Fruit fly (Drosophila melanogaster) whole organism, embryonic: Measurements from ENCODE around the gene CG10317.
A peak's percentile ranks its signal among the peaks of the same experiment; 100 is the strongest.

ENCODE experiments used
- Antp ChIP-seq: fragments of 200-800 bp; sonication (Bioruptor generic); optimal IDR thresholded peaks from 3 replicates; lab custom pipeline; 2016; ENCODE audit warnings: missing biosample characterization, missing genetic modification characterization
- Atf6 ChIP-seq: fragments of 200-800 bp; sonication (Bioruptor generic); IDR thresholded peaks from 2 replicates; pipeline ENCODE4 v1.3.6; 2022; ENCODE audit warnings: missing biosample characterization, missing genetic modification characterization
- BtbVII ChIP-seq: fragments of 200-800 bp; sonication (Bioruptor generic); optimal IDR thresholded peaks from 3 replicates; lab custom pipeline; 2017; ENCODE audit warnings: missing biosample characterization, mild to moderate bottlenecking, missing genetic modification characterization
- C15 ChIP-seq: fragments of 200-800 bp; sonication (Bioruptor generic); IDR thresholded peaks from 3 replicates; pipeline ENCODE4 v1.3.6; 2022; ENCODE audit warnings: missing biosample characterization, missing genetic modification characterization
- CG10267 ChIP-seq: fragments of 200-800 bp; sonication (Bioruptor generic); optimal IDR thresholded peaks from 2 replicates; lab custom pipeline; 2018; ENCODE audit warnings: missing biosample characterization, mild to moderate bottlenecking, missing genetic modification characterization, moderate library complexity
- CG10543 ChIP-seq: fragments of 200-800 bp; sonication (Bioruptor generic); optimal IDR thresholded peaks from 3 replicates; lab custom pipeline; 2017; ENCODE audit warnings: missing biosample characterization, mild to moderate bottlenecking, missing genetic modification characterization, moderate library complexity
- CG11723 ChIP-seq: fragments of 200-800 bp; sonication (Bioruptor generic); optimal IDR thresholded peaks from 2 replicates; lab custom pipeline; 2017; ENCODE audit warnings: missing biosample characterization, mild to moderate bottlenecking, missing genetic modification characterization
- CG12769 ChIP-seq: fragments of 200-800 bp; sonication (Bioruptor generic); optimal IDR thresholded peaks from 2 replicates; lab custom pipeline; 2019; ENCODE audit warnings: missing biosample characterization, mild to moderate bottlenecking, missing genetic modification characterization, moderate library complexity
- CG14014 ChIP-seq: fragments of 200-800 bp; sonication (Bioruptor generic); IDR thresholded peaks from 2 replicates; pipeline ENCODE4 v1.3.6; 2022; ENCODE audit warnings: missing biosample characterization, missing genetic modification characterization
- CG15269 ChIP-seq: fragments of 200-800 bp; sonication (Bioruptor generic); optimal IDR thresholded peaks from 2 replicates; lab custom pipeline; 2018; ENCODE audit warnings: missing biosample characterization, mild to moderate bottlenecking, missing genetic modification characterization, moderate library complexity
- CG16815 ChIP-seq: fragments of 200-800 bp; sonication (Bioruptor generic); optimal IDR thresholded peaks from 3 replicates; lab custom pipeline; 2017; ENCODE audit warnings: missing biosample characterization, mild to moderate bottlenecking, missing genetic modification characterization
- CG17361 ChIP-seq: fragments of 200-800 bp; sonication (Bioruptor generic); IDR thresholded peaks from 3 replicates; pipeline ENCODE4 v1.3.6; 2022; ENCODE audit warnings: missing biosample characterization, missing genetic modification characterization
- CG17829 ChIP-seq: fragments of 200-800 bp; optimal IDR thresholded peaks from 2 replicates; lab custom pipeline; 2019; ENCODE audit warnings: missing biosample characterization, mild to moderate bottlenecking, missing genetic modification characterization, moderate library complexity
- CG3163 ChIP-seq: fragments of 200-800 bp; sonication (Bioruptor generic); optimal IDR thresholded peaks from 3 replicates; lab custom pipeline; 2016; ENCODE audit warnings: missing biosample characterization, missing genetic modification characterization
- CG3847 ChIP-seq: fragments of 200-800 bp; sonication (Bioruptor generic); IDR thresholded peaks from 2 replicates; pipeline ENCODE4 v1.3.6; 2022; ENCODE audit warnings: missing biosample characterization, missing genetic modification characterization
- CG4404 ChIP-seq: fragments of 200-800 bp; sonication (Bioruptor generic); IDR thresholded peaks from 2 replicates; pipeline ENCODE4 v1.3.6; 2022; ENCODE audit warnings: missing biosample characterization, missing genetic modification characterization
- CG6654 ChIP-seq: fragments of 200-800 bp; sonication (Bioruptor generic); optimal IDR thresholded peaks from 2 replicates; lab custom pipeline; 2017; ENCODE audit warnings: missing biosample characterization, mild to moderate bottlenecking, missing genetic modification characterization
- CG7372 ChIP-seq: fragments of 200-800 bp; sonication (Bioruptor generic); IDR thresholded peaks from 2 replicates; pipeline ENCODE4 v1.3.6; 2022; ENCODE audit warnings: missing biosample characterization, missing genetic modification characterization
- CG7786 ChIP-seq: fragments of 200-800 bp; sonication (Bioruptor generic); optimal IDR thresholded peaks from 2 replicates; lab custom pipeline; 2016; ENCODE audit warnings: missing biosample characterization, missing genetic modification characterization
- CG8765 ChIP-seq: fragments of 200-800 bp; sonication (Bioruptor generic); IDR thresholded peaks from 2 replicates; pipeline ENCODE4 v1.3.6; 2022; ENCODE audit warnings: missing biosample characterization, missing genetic modification characterization
- CG9215 ChIP-seq: fragments of 200-800 bp; sonication (Bioruptor generic); IDR thresholded peaks from 2 replicates; pipeline ENCODE4 v1.3.6; 2022; ENCODE audit warnings: missing biosample characterization, missing genetic modification characterization
- Dad ChIP-seq: fragments of 200-800 bp; sonication (Bioruptor generic); optimal IDR thresholded peaks from 3 replicates; lab custom pipeline; 2016; ENCODE audit warnings: missing biosample characterization, missing genetic modification characterization
- Dp ChIP-seq: fragments of 200-800 bp; sonication (Bioruptor generic); optimal IDR thresholded peaks from 2 replicates; lab custom pipeline; 2018; ENCODE audit warnings: missing biosample characterization, mild to moderate bottlenecking, missing genetic modification characterization, moderate library complexity
- H2.0 ChIP-seq: fragments of 200-800 bp; sonication (Bioruptor generic); IDR thresholded peaks from 2 replicates; pipeline ENCODE4 v1.3.6; 2022; ENCODE audit warnings: missing biosample characterization, missing genetic modification characterization
- HLH4C ChIP-seq: fragments of 200-800 bp; sonication (Bioruptor generic); IDR thresholded peaks from 3 replicates; pipeline ENCODE4 v1.3.6; 2022; ENCODE audit warnings: missing biosample characterization, missing genetic modification characterization; ENCODE audit not compliant: partially characterized antibody
- HmgZ ChIP-seq: fragments of 200-800 bp; sonication (Bioruptor generic); optimal IDR thresholded peaks from 2 replicates; lab custom pipeline; 2018; ENCODE audit warnings: missing biosample characterization, mild to moderate bottlenecking, missing genetic modification characterization
- Kr ChIP-seq: fragments of 200-800 bp; sonication (Bioruptor generic); optimal IDR thresholded peaks from 2 replicates; lab custom pipeline; 2017; ENCODE audit warnings: missing biosample characterization, mild to moderate bottlenecking, missing genetic modification characterization
- NC2α ChIP-seq: fragments of 200-800 bp; sonication (Bioruptor generic); optimal IDR thresholded peaks from 2 replicates; lab custom pipeline; 2016; ENCODE audit warnings: missing biosample characterization, missing genetic modification characterization
- NK7.1 ChIP-seq: fragments of 200-800 bp; sonication (Bioruptor generic); optimal IDR thresholded peaks from 3 replicates; lab custom pipeline; 2016; ENCODE audit warnings: missing biosample characterization, missing genetic modification characterization
- Opbp ChIP-seq: fragments of 200-800 bp; sonication (Bioruptor generic); IDR thresholded peaks from 3 replicates; pipeline ENCODE4 v1.3.6; 2022; ENCODE audit warnings: missing biosample characterization, missing genetic modification characterization; ENCODE audit not compliant: partially characterized antibody
- Ptx1 ChIP-seq: fragments of 200-800 bp; sonication (Bioruptor generic); IDR thresholded peaks from 2 replicates; pipeline ENCODE4 v1.3.6; 2022; ENCODE audit warnings: missing biosample characterization, missing genetic modification characterization
- Rx ChIP-seq: fragments of 200-800 bp; sonication (Bioruptor generic); IDR thresholded peaks from 2 replicates; pipeline ENCODE4 v1.3.6; 2022; ENCODE audit warnings: missing biosample characterization, missing genetic modification characterization
- Side ChIP-seq: fragments of 200-800 bp; sonication (Bioruptor generic); optimal IDR thresholded peaks from 2 replicates; lab custom pipeline; 2016; ENCODE audit warnings: missing biosample characterization, missing genetic modification characterization
- Six4 ChIP-seq: fragments of 200-800 bp; sonication (Bioruptor generic); optimal IDR thresholded peaks from 2 replicates; lab custom pipeline; 2016; ENCODE audit warnings: missing biosample characterization, missing genetic modification characterization
- Stat92E ChIP-seq, 3 experiments: fragments of >200 bp in 2 of 3; fragments of 200-800 bp in 1 of 3; sonication (Bioruptor generic) in 1 of 3; optimal IDR thresholded peaks; 2 replicates each; lab custom pipeline; 2017 to 2019; ENCODE audit warnings: missing biosample characterization in 3 of 3, missing genetic modification characterization in 3 of 3, mild to moderate bottlenecking in 1 of 3, moderate library complexity in 1 of 3
- bowl ChIP-seq: fragments of 200-800 bp; sonication (Bioruptor generic); IDR thresholded peaks from 2 replicates; pipeline ENCODE4 v1.3.6; 2022; ENCODE audit warnings: missing biosample characterization, missing genetic modification characterization
- dpn ChIP-seq, 2 experiments: fragments of 200-800 bp; sonication (Bioruptor generic); optimal IDR thresholded peaks; 3 replicates each; lab custom pipeline; 2016; ENCODE audit warnings: missing biosample characterization in 2 of 2, missing genetic modification characterization in 2 of 2
- emc ChIP-seq: fragments of 200-800 bp; sonication (Bioruptor generic); optimal IDR thresholded peaks from 2 replicates; lab custom pipeline; 2016; ENCODE audit warnings: missing biosample characterization, missing genetic modification characterization
- fu2 ChIP-seq: fragments of 200-800 bp; sonication (Bioruptor generic); optimal IDR thresholded peaks from 2 replicates; lab custom pipeline; 2016; ENCODE audit warnings: missing biosample characterization, missing genetic modification characterization
- gce ChIP-seq: fragments of 200-800 bp; sonication (Bioruptor generic); IDR thresholded peaks from 3 replicates; pipeline ENCODE4 v1.3.6; 2022; ENCODE audit warnings: missing biosample characterization, missing genetic modification characterization
- gcm2 ChIP-seq: fragments of 200-800 bp; sonication (Bioruptor generic); optimal IDR thresholded peaks from 2 replicates; lab custom pipeline; 2016; ENCODE audit warnings: missing biosample characterization, missing genetic modification characterization
- gsb ChIP-seq: fragments of 200-800 bp; sonication (Bioruptor generic); IDR thresholded peaks from 2 replicates; pipeline ENCODE4 v1.3.6; 2022; ENCODE audit warnings: missing biosample characterization, missing genetic modification characterization
- gt ChIP-seq: fragments of 200-800 bp; sonication (Bioruptor generic); IDR thresholded peaks from 2 replicates; pipeline ENCODE4 v1.3.6; 2022; ENCODE audit warnings: missing biosample characterization, missing genetic modification characterization
- onecut ChIP-seq: fragments of 200-800 bp; sonication (Bioruptor generic); IDR thresholded peaks from 2 replicates; pipeline ENCODE4 v1.3.6; 2022; ENCODE audit warnings: missing biosample characterization, missing genetic modification characterization
- pnt ChIP-seq: fragments of 200-800 bp; sonication (Bioruptor generic); optimal IDR thresholded peaks from 3 replicates; lab custom pipeline; 2016; ENCODE audit warnings: missing biosample characterization, missing genetic modification characterization
- ro ChIP-seq: fragments of 200-800 bp; sonication (Bioruptor generic); IDR thresholded peaks from 2 replicates; pipeline ENCODE4 v1.3.6; 2022; ENCODE audit warnings: missing biosample characterization, missing genetic modification characterization
- schlank ChIP-seq: fragments of 200-800 bp; sonication (Bioruptor generic); optimal IDR thresholded peaks from 2 replicates; lab custom pipeline; 2018; ENCODE audit warnings: missing biosample characterization, mild to moderate bottlenecking, missing genetic modification characterization
- sima ChIP-seq: fragments of 200-800 bp; sonication (Bioruptor generic); optimal IDR thresholded peaks from 2 replicates; lab custom pipeline; 2016; ENCODE audit warnings: missing biosample characterization, missing genetic modification characterization
- slbo ChIP-seq: fragments of 200-800 bp; sonication (Bioruptor generic); IDR thresholded peaks from 2 replicates; pipeline ENCODE4 v1.3.6; 2022; ENCODE audit warnings: missing biosample characterization, missing genetic modification characterization
- ssp ChIP-seq: fragments of 200-800 bp; sonication (Bioruptor generic); IDR thresholded peaks from 2 replicates; pipeline ENCODE4 v1.3.6; 2022; ENCODE audit warnings: missing biosample characterization, missing genetic modification characterization
- tgo ChIP-seq: fragments of 200-800 bp; sonication (Bioruptor generic); IDR thresholded peaks from 3 replicates; pipeline ENCODE4 v1.3.6; 2022; ENCODE audit warnings: missing biosample characterization, missing genetic modification characterization
- yki ChIP-seq: fragments of >200 bp; optimal IDR thresholded peaks from 3 replicates; lab custom pipeline; 2018

CG10317 gene

dm6 chr3R:16355393-16355943 lies 14.9 kb downstream of the CG10317 start (continued):
- TF ChIP-seq CG10543 (GFP tag; lab: Kevin White, UChicago) (peak; percentile 83), CG17829 (tag; lab: Kevin White, UChicago) (no peak), CG16815 (GFP tag; lab: Kevin White, UChicago) (no peak), CG9215 (peak; percentile 45; the same call in 1 of the 2 replicates), fu2 (peak; percentile 44), schlank (peak; percentile 73), Six4 (no peak), CG8765 (no peak), Side (GFP tag; lab: Kevin White, UChicago) (peak; percentile 10), CG11723 (no peak), yki (lab: Kevin White, UChicago) (no peak), H2.0 (GFP tag; lab: Robert Waterston, UW) (peak; percentile 37; the same call in 1 of the 2 replicates), CG7372 (no peak; the same call in 1 of the 2 replicates), ro (no peak), C15 (GFP tag; lab: Robert Waterston, UW) (no peak), CG17361 (GFP tag; lab: Robert Waterston, UW) (no peak), Opbp (GFP tag; lab: Robert Waterston, UW) (no peak), CG4404 (GFP tag; lab: Robert Waterston, UW) (no peak), CG7786 (GFP tag; lab: Kevin White, UChicago) (peak; percentile 64), BtbVII (GFP tag; lab: Kevin White, UChicago) (peak; percentile 10), slbo (GFP tag; lab: Robert Waterston, UW) (peak; percentile 83), emc (GFP tag; lab: Kevin White, UChicago) (no peak), Atf6 (GFP tag; lab: Robert Waterston, UW) (peak; percentile 64), gsb (GFP tag; lab: Robert Waterston, UW) (0 out of 2 replicates have a peak, but pooled peaks have one; percentile 14), CG3163 (no peak), gcm2 (no peak), Dp (GFP tag; lab: Kevin White, UChicago) (no peak), CG3847 (GFP tag; lab: Robert Waterston, UW) (peak; percentile 43; the same call in 1 of the 2 replicates), CG10267 (no peak), CG6654 (GFP tag; lab: Kevin White, UChicago) (no peak), Rx (GFP tag; lab: Robert Waterston, UW) (no peak), Ptx1 (peak; percentile 29; the same call in 1 of the 2 replicates), Antp (GFP tag; lab: Kevin White, UChicago) (peak; percentile 64), CG12769 (tag; lab: Kevin White, UChicago) (peak; percentile 90), onecut (GFP tag; lab: Robert Waterston, UW) (no peak), Kr (GFP tag; lab: Kevin White, UChicago) (no peak), bowl (GFP tag; lab: Robert Waterston, UW) (0 out of 2 replicates have a peak, but pooled peaks have one; percentile 22), Dad (GFP tag; lab: Kevin White, UChicago) (no peak), CG14014 (GFP tag; lab: Robert Waterston, UW) (peak; percentile 55; the same call in 1 of the 2 replicates), pnt (no peak), ssp (GFP tag; lab: Robert Waterston, UW) (no peak), HmgZ (peak; percentile 65), gt (no peak), Stat92E (GFP tag; optimal IDR thresholded peaks at IDR 0.05; lab: Kevin White, UChicago) (no peak), HLH4C (GFP tag; lab: Robert Waterston, UW) (no peak), tgo (GFP tag; lab: Robert Waterston, UW) (peak; percentile 30; the same call in 1 of the 3 replicates), NC2α (GFP tag; lab: Kevin White, UChicago) (no peak), sima (GFP tag; lab: Kevin White, UChicago) (no peak), dpn (GFP tag; optimal IDR thresholded peaks at IDR 0.05; lab: Kevin White, UChicago) (peak; percentile 40 to 48), NK7.1 (GFP tag; lab: Kevin White, UChicago) (no peak), CG15269 (peak; percentile 54), gce (GFP tag; lab: Robert Waterston, UW) (no peak)
